Fruit fly (Drosophila melanogaster) whole organism, embryonic: ENCODE data around the gene CG17124.

Source experiments
- BEAF-32 ChIP-seq: fragments of 200-800 bp; sonication (Bioruptor generic); optimal IDR thresholded peaks from 3 replicates; lab custom pipeline; 2017; ENCODE audit warnings: missing biosample characterization, missing genetic modification characterization, mild to moderate bottlenecking, moderate library complexity, missing genetic modification reagents
- CG10321 ChIP-seq: fragments of 200-800 bp; sonication (Bioruptor generic); IDR thresholded peaks from 2 replicates; pipeline ENCODE4 v1.3.6; 2022; ENCODE audit warnings: missing biosample characterization, missing genetic modification characterization
- CG13624 ChIP-seq: fragments of 200-800 bp; sonication (Bioruptor generic); optimal IDR thresholded peaks from 2 replicates; lab custom pipeline; 2016; ENCODE audit warnings: missing biosample characterization, missing genetic modification characterization
- CG14014 ChIP-seq: fragments of 200-800 bp; sonication (Bioruptor generic); IDR thresholded peaks from 2 replicates; pipeline ENCODE4 v1.3.6; 2022; ENCODE audit warnings: missing biosample characterization, missing genetic modification characterization
- CG15514 ChIP-seq: fragments of 200-800 bp; sonication (Bioruptor generic); optimal IDR thresholded peaks from 3 replicates; lab custom pipeline; 2017; ENCODE audit warnings: missing biosample characterization, missing genetic modification characterization, mild to moderate bottlenecking, moderate library complexity, missing genetic modification reagents
- CG17829 ChIP-seq: fragments of 200-800 bp; optimal IDR thresholded peaks from 2 replicates; lab custom pipeline; 2019; ENCODE audit warnings: missing biosample characterization, mild to moderate bottlenecking, missing genetic modification characterization, moderate library complexity
- CG17912 ChIP-seq: fragments of 200-800 bp; sonication (Bioruptor generic); optimal IDR thresholded peaks from 2 replicates; lab custom pipeline; 2018; ENCODE audit warnings: missing biosample characterization, mild to moderate bottlenecking, missing genetic modification characterization
- CG18262 ChIP-seq: fragments of 200-800 bp; optimal IDR thresholded peaks from 3 replicates; lab custom pipeline; 2019; ENCODE audit warnings: missing biosample characterization, mild to moderate bottlenecking, missing genetic modification characterization, moderate library complexity
- CG2129 ChIP-seq: fragments of 200-800 bp; sonication (Bioruptor generic); IDR thresholded peaks from 2 replicates; pipeline ENCODE4 v1.3.6; 2022; ENCODE audit warnings: missing biosample characterization, missing genetic modification characterization; ENCODE audit not compliant: partially characterized antibody
- CG2889 ChIP-seq: fragments of 200-800 bp; sonication (Bioruptor generic); IDR thresholded peaks from 3 replicates; pipeline ENCODE4 v1.3.6; 2022; ENCODE audit warnings: missing biosample characterization, missing genetic modification characterization
- CG30020 ChIP-seq: fragments of 200-800 bp; optimal IDR thresholded peaks from 2 replicates; lab custom pipeline; 2019; ENCODE audit warnings: missing biosample characterization, mild to moderate bottlenecking, missing genetic modification characterization, moderate library complexity
- CG4360 ChIP-seq: fragments of 200-800 bp; sonication (Bioruptor generic); IDR thresholded peaks from 2 replicates; pipeline ENCODE4 v1.3.6; 2022; ENCODE audit warnings: missing biosample characterization, missing genetic modification characterization
- CG4820 ChIP-seq: fragments of 200-800 bp; sonication (Bioruptor generic); optimal IDR thresholded peaks from 3 replicates; lab custom pipeline; 2016; ENCODE audit warnings: missing biosample characterization, missing genetic modification characterization
- CG5180 ChIP-seq: fragments of 200-800 bp; sonication (Bioruptor generic); optimal IDR thresholded peaks from 3 replicates; lab custom pipeline; 2017; ENCODE audit warnings: missing biosample characterization, missing genetic modification characterization, mild to moderate bottlenecking, moderate library complexity, missing genetic modification reagents
- CG8290 ChIP-seq, 3 experiments: fragments of 200-800 bp; sonication (Bioruptor generic); optimal IDR thresholded peaks; 2 replicates each; lab custom pipeline; 2016 to 2019; ENCODE audit warnings: missing biosample characterization in 3 of 3, missing genetic modification characterization in 3 of 3, mild to moderate bottlenecking in 2 of 3, moderate library complexity in 1 of 3
- ERR ChIP-seq: fragments of 200-800 bp; sonication (Bioruptor generic); optimal IDR thresholded peaks from 2 replicates; lab custom pipeline; 2016; ENCODE audit warnings: missing biosample characterization, missing genetic modification characterization
- Ets65A ChIP-seq: fragments of 200-800 bp; sonication (Bioruptor generic); peaks from one replicate; lab custom pipeline; 2016; ENCODE audit warnings: missing biosample characterization, missing genetic modification characterization
- HLH4C ChIP-seq: fragments of 200-800 bp; sonication (Bioruptor generic); IDR thresholded peaks from 3 replicates; pipeline ENCODE4 v1.3.6; 2022; ENCODE audit warnings: missing biosample characterization, missing genetic modification characterization; ENCODE audit not compliant: partially characterized antibody
- HmgZ ChIP-seq: fragments of 200-800 bp; sonication (Bioruptor generic); optimal IDR thresholded peaks from 2 replicates; lab custom pipeline; 2018; ENCODE audit warnings: missing biosample characterization, mild to moderate bottlenecking, missing genetic modification characterization
- Neu2 ChIP-seq: fragments of 200-800 bp; sonication (Bioruptor generic); optimal IDR thresholded peaks from 3 replicates; lab custom pipeline; 2016; ENCODE audit warnings: missing biosample characterization, missing genetic modification characterization, borderline replicate concordance
- Nf-YC ChIP-seq: fragments of 200-800 bp; optimal IDR thresholded peaks from 3 replicates; lab custom pipeline; 2019; ENCODE audit warnings: missing biosample characterization, mild to moderate bottlenecking, missing genetic modification characterization, moderate library complexity
- Poxn ChIP-seq: fragments of 200-800 bp; sonication (Bioruptor generic); IDR thresholded peaks from 2 replicates; pipeline ENCODE4 v1.3.6; 2022; ENCODE audit warnings: missing biosample characterization, missing genetic modification characterization
- Ptx1 ChIP-seq: fragments of 200-800 bp; sonication (Bioruptor generic); IDR thresholded peaks from 2 replicates; pipeline ENCODE4 v1.3.6; 2022; ENCODE audit warnings: missing biosample characterization, missing genetic modification characterization
- Xbp1 ChIP-seq: fragments of 200-800 bp; sonication (Bioruptor generic); optimal IDR thresholded peaks from 3 replicates; lab custom pipeline; 2016; ENCODE audit warnings: missing biosample characterization, mild to moderate bottlenecking, missing genetic modification characterization
- ab ChIP-seq: fragments of 200-800 bp; sonication (Bioruptor generic); optimal IDR thresholded peaks from 2 replicates; lab custom pipeline; 2016; ENCODE audit warnings: missing biosample characterization, missing genetic modification characterization
- ac ChIP-seq: fragments of 200-800 bp; sonication (Bioruptor generic); optimal IDR thresholded peaks from 3 replicates; lab custom pipeline; 2017; ENCODE audit warnings: missing biosample characterization, mild to moderate bottlenecking, missing genetic modification characterization
- ash1 ChIP-seq: fragments of 200-800 bp; sonication (Bioruptor generic); optimal IDR thresholded peaks from 2 replicates; lab custom pipeline; 2018; ENCODE audit warnings: missing biosample characterization, mild to moderate bottlenecking, missing genetic modification characterization
- bowl ChIP-seq: fragments of 200-800 bp; sonication (Bioruptor generic); IDR thresholded peaks from 2 replicates; pipeline ENCODE4 v1.3.6; 2022; ENCODE audit warnings: missing biosample characterization, missing genetic modification characterization
- br ChIP-seq: fragments of >200 bp; optimal IDR thresholded peaks from 2 replicates; lab custom pipeline; 2017
- cato ChIP-seq: fragments of 200-800 bp; sonication (Bioruptor generic); optimal IDR thresholded peaks from 2 replicates; lab custom pipeline; 2016; ENCODE audit warnings: missing biosample characterization, missing genetic modification characterization, borderline replicate concordance
- exex ChIP-seq: fragments of 200-800 bp; sonication (Bioruptor generic); optimal IDR thresholded peaks from 4 replicates; lab custom pipeline; 2018; ENCODE audit warnings: missing biosample characterization, mild to moderate bottlenecking, missing genetic modification characterization, moderate library complexity
- fu2 ChIP-seq: fragments of 200-800 bp; sonication (Bioruptor generic); optimal IDR thresholded peaks from 2 replicates; lab custom pipeline; 2016; ENCODE audit warnings: missing biosample characterization, missing genetic modification characterization
- gem ChIP-seq: fragments of 200-800 bp; sonication (Bioruptor generic); optimal IDR thresholded peaks from 2 replicates; lab custom pipeline; 2019; ENCODE audit warnings: missing biosample characterization, mild to moderate bottlenecking, missing genetic modification characterization, moderate library complexity
- hb ChIP-seq: fragments of 200-800 bp; sonication (Bioruptor generic); IDR thresholded peaks from 3 replicates; pipeline ENCODE4 v1.3.6; 2022; ENCODE audit warnings: missing biosample characterization, missing genetic modification characterization; ENCODE audit not compliant: partially characterized antibody
- her ChIP-seq: fragments of 200-800 bp; sonication (Bioruptor generic); optimal IDR thresholded peaks from 2 replicates; lab custom pipeline; 2016; ENCODE audit warnings: missing biosample characterization, missing genetic modification characterization
- inv ChIP-seq: fragments of 200-800 bp; sonication (Bioruptor generic); IDR thresholded peaks from 2 replicates; pipeline ENCODE4 v1.3.6; 2022; ENCODE audit warnings: missing biosample characterization, missing genetic modification characterization; ENCODE audit not compliant: partially characterized antibody
- jumu ChIP-seq: fragments of 200-800 bp; sonication (Bioruptor generic); optimal IDR thresholded peaks from 3 replicates; lab custom pipeline; 2016; ENCODE audit warnings: missing biosample characterization, missing genetic modification characterization
- klu ChIP-seq: fragments of 200-800 bp; sonication (Bioruptor generic); IDR thresholded peaks from 2 replicates; pipeline ENCODE4 v1.3.6; 2022; ENCODE audit warnings: missing biosample characterization, missing genetic modification characterization
- kni ChIP-seq: fragments of 200-800 bp; sonication (Bioruptor generic); optimal IDR thresholded peaks from 3 replicates; lab custom pipeline; 2017; ENCODE audit warnings: mild to moderate bottlenecking, missing biosample characterization, missing genetic modification reagents, missing genetic modification characterization
- mirr ChIP-seq: fragments of 200-800 bp; sonication (Bioruptor generic); optimal IDR thresholded peaks from 3 replicates; lab custom pipeline; 2018; ENCODE audit warnings: missing biosample characterization, mild to moderate bottlenecking, missing genetic modification characterization
- nerfin-2 ChIP-seq: fragments of 200-800 bp; sonication (Bioruptor generic); IDR thresholded peaks from 2 replicates; pipeline ENCODE4 v1.3.6; 2022; ENCODE audit warnings: missing biosample characterization, missing genetic modification characterization; ENCODE audit not compliant: partially characterized antibody
- nmo ChIP-seq: fragments of 200-800 bp; sonication (Bioruptor generic); optimal IDR thresholded peaks from 2 replicates; lab custom pipeline; 2018; ENCODE audit warnings: missing biosample characterization, mild to moderate bottlenecking, missing genetic modification characterization, moderate library complexity
- org-1 ChIP-seq: fragments of 200-800 bp; sonication (Bioruptor generic); optimal IDR thresholded peaks from 2 replicates; lab custom pipeline; 2017; ENCODE audit warnings: missing biosample characterization, missing genetic modification characterization
- pan ChIP-seq, 4 experiments: fragments of >200 bp in 3 of 4; fragments of 200-800 bp in 1 of 4; sonication (Bioruptor generic) in 1 of 4; optimal IDR thresholded peaks in 3 of 4; IDR thresholded peaks in 1 of 4; 2 replicates each; pipeline versions ENCODE4 v1.3.6 to Lab custom; 2017 to 2022; ENCODE audit warnings: missing biosample characterization in 2 of 4, missing genetic modification characterization in 2 of 4, mixed read lengths in 1 of 4
- ranshi ChIP-seq: fragments of 200-800 bp; sonication (Bioruptor generic); IDR thresholded peaks from 2 replicates; pipeline ENCODE4 v1.3.6; 2022; ENCODE audit warnings: missing biosample characterization, missing genetic modification characterization
- sima ChIP-seq: fragments of 200-800 bp; sonication (Bioruptor generic); optimal IDR thresholded peaks from 2 replicates; lab custom pipeline; 2016; ENCODE audit warnings: missing biosample characterization, missing genetic modification characterization
- sisA ChIP-seq: fragments of 200-800 bp; sonication (Bioruptor generic); IDR thresholded peaks from 2 replicates; pipeline ENCODE4 v1.3.6; 2022; ENCODE audit warnings: missing biosample characterization, missing genetic modification characterization
- sqz ChIP-seq: fragments of 200-800 bp; sonication (Bioruptor generic); optimal IDR thresholded peaks from 3 replicates; lab custom pipeline; 2018; ENCODE audit warnings: missing biosample characterization, mild to moderate bottlenecking, missing genetic modification characterization
- tup ChIP-seq: fragments of 200-800 bp; sonication (Bioruptor generic); optimal IDR thresholded peaks from 2 replicates; lab custom pipeline; 2016; ENCODE audit warnings: missing biosample characterization, mild to moderate bottlenecking, missing genetic modification characterization, moderate library complexity
- unpg ChIP-seq: fragments of 200-800 bp; sonication (Bioruptor generic); optimal IDR thresholded peaks from 3 replicates; lab custom pipeline; 2018; ENCODE audit warnings: missing biosample characterization, mild to moderate bottlenecking, missing genetic modification characterization, moderate library complexity
- usp ChIP-seq: fragments of >200 bp; optimal IDR thresholded peaks from 2 replicates; lab custom pipeline; 2017; ENCODE audit warnings: missing biosample characterization, missing genetic modification characterization

Gene CG17124

DNA sequence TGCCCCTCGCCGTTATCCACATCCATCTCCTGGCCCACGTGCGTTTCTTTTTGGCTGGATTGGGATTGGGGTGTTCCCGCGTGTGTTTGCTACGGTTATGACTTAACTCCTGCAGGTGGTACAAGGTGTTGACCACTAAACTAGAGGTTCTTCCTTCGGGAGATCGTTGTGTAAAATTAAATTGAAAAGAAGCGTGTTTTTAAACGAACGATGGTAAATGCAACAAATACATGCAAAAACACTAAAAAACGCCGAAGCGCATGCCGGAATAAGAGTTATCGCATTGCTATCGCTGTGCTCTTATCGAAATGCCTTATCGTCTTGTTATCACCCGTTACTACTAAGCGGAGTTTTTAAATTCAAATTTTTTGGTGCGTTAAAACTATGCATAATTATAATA is 13.6 kb upstream of the CG17124 start, which contains the start of gene CG6724 (continued):
- TF ChIP-seq CG13624 (no peak), BEAF-32 (peak; percentile 65), hb (GFP tag; lab: Robert Waterston, UW) (no peak; the same call in 2 of the 3 replicates), tup (no peak), CG15514 (GFP tag; lab: Kevin White, UChicago) (peak; percentile 32), HmgZ (tag; lab: Kevin White, UChicago) (peak; percentile 53), usp (GFP tag; lab: Kevin White, UChicago) (no peak), HLH4C (GFP tag; lab: Robert Waterston, UW) (peak; percentile 88), CG4360 (GFP tag; lab: Robert Waterston, UW) (no peak), ash1 (GFP tag; lab: Kevin White, UChicago) (no peak), ab (GFP tag; lab: Kevin White, UChicago) (no peak), her (no peak), CG17912 (GFP tag; lab: Kevin White, UChicago) (no peak), Xbp1 (GFP tag; lab: Kevin White, UChicago) (no peak), CG4820 (GFP tag; lab: Kevin White, UChicago) (no peak), CG17829 (tag; lab: Kevin White, UChicago) (peak; percentile 25), gem (tag; lab: Kevin White, UChicago) (no peak), CG2889 (GFP tag; lab: Robert Waterston, UW) (no peak), br (lab: Kevin White, UChicago) (no peak), nerfin-2 (GFP tag; lab: Robert Waterston, UW) (peak; percentile 73; the same call in 1 of the 2 replicates), kni (GFP tag; lab: Kevin White, UChicago) (no peak), CG5180 (GFP tag; lab: Kevin White, UChicago) (no peak), klu (no peak), unpg (GFP tag; lab: Kevin White, UChicago) (no peak), Nf-YC (tag; lab: Kevin White, UChicago) (no peak), CG2129 (no peak), inv (GFP tag; lab: Robert Waterston, UW) (peak; percentile 50), ERR (GFP tag; lab: Kevin White, UChicago) (no peak), org-1 (GFP tag; lab: Kevin White, UChicago) (no peak), Ets65A (GFP tag; lab: Kevin White, UChicago) (no peak), CG30020 (tag; lab: Kevin White, UChicago) (no peak), fu2 (GFP tag; lab: Kevin White, UChicago) (no peak), bowl (GFP tag; lab: Robert Waterston, UW) (no peak), cato (GFP tag; lab: Kevin White, UChicago) (no peak), pan (optimal IDR thresholded peaks at IDR 0.05; lab: Kevin White, UChicago) (no peak), pan (GFP tag; optimal IDR thresholded peaks at IDR 0.05 in 1 of 2, IDR thresholded peaks at IDR 0.05 in 1 of 2) (no peak), ac (no peak), sqz (GFP tag; lab: Kevin White, UChicago) (no peak), Neu2 (no peak), sisA (GFP tag; lab: Robert Waterston, UW) (no peak), Ptx1 (GFP tag; lab: Robert Waterston, UW) (no peak), Poxn (GFP tag; lab: Robert Waterston, UW) (no peak), CG14014 (no peak), ranshi (GFP tag; lab: Robert Waterston, UW) (no peak), mirr (GFP tag; lab: Kevin White, UChicago) (no peak), sima (no peak), CG10321 (GFP tag; lab: Robert Waterston, UW) (no peak), exex (tag; lab: Kevin White, UChicago) (no peak), jumu (GFP tag; lab: Kevin White, UChicago) (no peak), nmo (GFP tag; lab: Kevin White, UChicago) (no peak), CG8290 (GFP tag; optimal IDR thresholded peaks at IDR 0.05; lab: Kevin White, UChicago) (no peak), CG8290 (tag; optimal IDR thresholded peaks at IDR 0.05; lab: Kevin White, UChicago) (no peak), CG18262 (tag; lab: Kevin White, UChicago) (no peak)
